Fruit fly (Drosophila melanogaster) whole organism, wandering third instar larva: Measurements from ENCODE around the gene ZnT77C.

Experiments
- Jra ChIP-seq: sonication (Bioruptor generic); optimal IDR thresholded peaks from 2 replicates; lab custom pipeline; 2016; ENCODE audit warnings: missing biosample characterization, missing genetic modification characterization
- lola ChIP-seq: fragments of >200 bp; optimal IDR thresholded peaks from 2 replicates; lab custom pipeline; 2017; ENCODE audit warnings: missing biosample characterization, missing genetic modification characterization
- usp ChIP-seq: fragments of >200 bp; optimal IDR thresholded peaks from 2 replicates; lab custom pipeline; 2017; ENCODE audit warnings: missing biosample characterization, missing genetic modification characterization

dm6 chr3L:20460383-20460782 is 34.3 kb downstream of the ZnT77C start, which contains the start of gene mag:
- TF ChIP-seq usp (GFP tag; lab: Kevin White, UChicago) (no peak), Jra (no peak), lola (GFP tag; lab: Kevin White, UChicago) (no peak)
